Fruit fly (Drosophila melanogaster) whole organism, embryonic: ENCODE results near the gene Gr32a.

Experiments used
- Atf6 ChIP-seq: fragments of 200-800 bp; sonication (Bioruptor generic); IDR thresholded peaks from 2 replicates; pipeline ENCODE4 v1.3.6; 2022; ENCODE audit warnings: missing biosample characterization, missing genetic modification characterization
- B-H2 ChIP-seq: fragments of 200-800 bp; sonication (Bioruptor generic); optimal IDR thresholded peaks from 2 replicates; lab custom pipeline; 2018; ENCODE audit warnings: missing biosample characterization, mild to moderate bottlenecking, missing genetic modification characterization
- BtbVII ChIP-seq: fragments of 200-800 bp; sonication (Bioruptor generic); optimal IDR thresholded peaks from 3 replicates; lab custom pipeline; 2017; ENCODE audit warnings: missing biosample characterization, mild to moderate bottlenecking, missing genetic modification characterization
- CG10959 ChIP-seq: fragments of 200-800 bp; sonication (Bioruptor generic); IDR thresholded peaks from 2 replicates; pipeline ENCODE4 v1.3.6; 2022; ENCODE audit warnings: missing biosample characterization, missing genetic modification characterization
- CG10979 ChIP-seq: fragments of 200-800 bp; sonication (Bioruptor generic); optimal IDR thresholded peaks from 2 replicates; lab custom pipeline; 2018; ENCODE audit warnings: missing biosample characterization, mild to moderate bottlenecking, missing genetic modification characterization, moderate library complexity
- CG12219 ChIP-seq: fragments of 200-800 bp; sonication (Bioruptor generic); optimal IDR thresholded peaks from 3 replicates; lab custom pipeline; 2018; ENCODE audit warnings: missing biosample characterization, mild to moderate bottlenecking, missing genetic modification characterization
- CG12391 ChIP-seq: fragments of 200-800 bp; sonication (Bioruptor generic); optimal IDR thresholded peaks from 3 replicates; lab custom pipeline; 2018; ENCODE audit warnings: missing biosample characterization, mild to moderate bottlenecking, missing genetic modification characterization, moderate library complexity
- CG12769 ChIP-seq: fragments of 200-800 bp; sonication (Bioruptor generic); optimal IDR thresholded peaks from 2 replicates; lab custom pipeline; 2019; ENCODE audit warnings: missing biosample characterization, mild to moderate bottlenecking, missing genetic modification characterization, moderate library complexity
- CG14441 ChIP-seq: fragments of 200-800 bp; sonication (Bioruptor generic); IDR thresholded peaks from 2 replicates; pipeline ENCODE4 v1.3.6; 2022; ENCODE audit warnings: missing biosample characterization, missing genetic modification characterization
- CG17912 ChIP-seq: fragments of 200-800 bp; sonication (Bioruptor generic); optimal IDR thresholded peaks from 2 replicates; lab custom pipeline; 2018; ENCODE audit warnings: missing biosample characterization, mild to moderate bottlenecking, missing genetic modification characterization
- CG2120 ChIP-seq: fragments of 200-800 bp; sonication (Bioruptor generic); optimal IDR thresholded peaks from 3 replicates; lab custom pipeline; 2016; ENCODE audit warnings: missing biosample characterization, missing genetic modification characterization
- CG2129 ChIP-seq: fragments of 200-800 bp; sonication (Bioruptor generic); IDR thresholded peaks from 2 replicates; pipeline ENCODE4 v1.3.6; 2022; ENCODE audit warnings: missing biosample characterization, missing genetic modification characterization; ENCODE audit not compliant: partially characterized antibody
- CG4707 ChIP-seq: fragments of 200-800 bp; sonication (Bioruptor generic); optimal IDR thresholded peaks from 2 replicates; lab custom pipeline; 2018; ENCODE audit warnings: missing biosample characterization, mild to moderate bottlenecking, missing genetic modification characterization, moderate library complexity
- CG6689 ChIP-seq: fragments of 200-800 bp; sonication (Bioruptor generic); IDR thresholded peaks from 2 replicates; pipeline ENCODE4 v1.3.6; 2022; ENCODE audit warnings: missing biosample characterization, missing genetic modification characterization
- CG6813 ChIP-seq: fragments of 200-800 bp; sonication (Bioruptor generic); optimal IDR thresholded peaks from 2 replicates; lab custom pipeline; 2017; ENCODE audit warnings: missing biosample characterization, missing genetic modification characterization, mild to moderate bottlenecking, moderate library complexity, missing genetic modification reagents
- CG8388 ChIP-seq: fragments of 200-800 bp; sonication (Bioruptor generic); optimal IDR thresholded peaks from 2 replicates; lab custom pipeline; 2019; ENCODE audit warnings: missing biosample characterization, mild to moderate bottlenecking, missing genetic modification characterization, moderate library complexity
- Chrac-16 ChIP-seq: fragments of 200-800 bp; sonication (Bioruptor generic); optimal IDR thresholded peaks from 3 replicates; lab custom pipeline; 2016; ENCODE audit warnings: missing biosample characterization, missing genetic modification characterization
- Doc3 ChIP-seq: fragments of 200-800 bp; sonication (Bioruptor generic); IDR thresholded peaks from 3 replicates; pipeline ENCODE4 v1.3.6; 2022; ENCODE audit warnings: missing biosample characterization, missing genetic modification characterization; ENCODE audit not compliant: partially characterized antibody
- Dref ChIP-seq: fragments of 200-800 bp; sonication (Bioruptor generic); IDR thresholded peaks from 2 replicates; pipeline ENCODE4 v1.3.6; 2022; ENCODE audit warnings: missing biosample characterization, missing genetic modification characterization
- Elba2 ChIP-seq: fragments of 200-800 bp; sonication (Bioruptor generic); optimal IDR thresholded peaks from 3 replicates; lab custom pipeline; 2016; ENCODE audit warnings: missing biosample characterization, missing genetic modification characterization
- Hey ChIP-seq: fragments of 200-800 bp; sonication (Bioruptor generic); optimal IDR thresholded peaks from 3 replicates; lab custom pipeline; 2018; ENCODE audit warnings: missing biosample characterization, mild to moderate bottlenecking, missing genetic modification characterization
- Hmx ChIP-seq: fragments of 200-800 bp; sonication (Bioruptor generic); optimal IDR thresholded peaks from 2 replicates; lab custom pipeline; 2016; ENCODE audit warnings: missing biosample characterization, missing genetic modification characterization
- Hr39 ChIP-seq: fragments of >200 bp; optimal IDR thresholded peaks from 2 replicates; lab custom pipeline; 2017
- Lhr ChIP-seq: fragments of 200-800 bp; sonication (Bioruptor generic); optimal IDR thresholded peaks from 3 replicates; lab custom pipeline; 2017; ENCODE audit warnings: mild to moderate bottlenecking, missing biosample characterization, missing genetic modification reagents, missing genetic modification characterization
- Meics ChIP-seq: fragments of 200-800 bp; sonication (Bioruptor generic); optimal IDR thresholded peaks from 2 replicates; lab custom pipeline; 2017; ENCODE audit warnings: missing biosample characterization, mild to moderate bottlenecking, missing genetic modification characterization
- Mrtf ChIP-seq: fragments of 200-800 bp; sonication (Bioruptor generic); IDR thresholded peaks from 3 replicates; pipeline ENCODE4 v1.3.6; 2022; ENCODE audit warnings: missing biosample characterization, missing genetic modification characterization
- Oli ChIP-seq: fragments of 200-800 bp; sonication (Bioruptor generic); optimal IDR thresholded peaks from 2 replicates; lab custom pipeline; 2018; ENCODE audit warnings: missing biosample characterization, mild to moderate bottlenecking, missing genetic modification characterization, moderate library complexity
- Opbp ChIP-seq: fragments of 200-800 bp; sonication (Bioruptor generic); IDR thresholded peaks from 3 replicates; pipeline ENCODE4 v1.3.6; 2022; ENCODE audit warnings: missing biosample characterization, missing genetic modification characterization; ENCODE audit not compliant: partially characterized antibody
- Ptx1 ChIP-seq: fragments of 200-800 bp; sonication (Bioruptor generic); IDR thresholded peaks from 2 replicates; pipeline ENCODE4 v1.3.6; 2022; ENCODE audit warnings: missing biosample characterization, missing genetic modification characterization
- Sin3A ChIP-seq: fragments of >200 bp; optimal IDR thresholded peaks from 2 replicates; lab custom pipeline; 2018
- TFAM ChIP-seq: fragments of 200-800 bp; sonication (Bioruptor generic); optimal IDR thresholded peaks from 2 replicates; lab custom pipeline; 2017; ENCODE audit warnings: missing biosample characterization, missing genetic modification characterization, inconsistent platforms
- Usf ChIP-seq: fragments of 200-800 bp; sonication (Bioruptor generic); optimal IDR thresholded peaks from 2 replicates; lab custom pipeline; 2017; ENCODE audit warnings: missing genotype, missing biosample characterization, missing genetic modification characterization
- YL-1 ChIP-seq: fragments of 200-800 bp; sonication (Bioruptor generic); optimal IDR thresholded peaks from 3 replicates; lab custom pipeline; 2017; ENCODE audit warnings: missing biosample characterization, mild to moderate bottlenecking, missing genetic modification characterization
- crp ChIP-seq, 2 experiments: fragments of 200-800 bp; sonication (Bioruptor generic); optimal IDR thresholded peaks; 2 replicates in 1 of 2; 3 replicates in 1 of 2; lab custom pipeline; 2017; ENCODE audit warnings: missing biosample characterization in 2 of 2, missing genetic modification characterization in 2 of 2, mild to moderate bottlenecking in 1 of 2, moderate library complexity in 1 of 2
- da ChIP-seq: fragments of 200-800 bp; sonication (Bioruptor generic); optimal IDR thresholded peaks from 2 replicates; lab custom pipeline; 2016; ENCODE audit warnings: missing biosample characterization, missing genetic modification characterization
- eve ChIP-seq, 2 experiments: fragments of >200 bp; optimal IDR thresholded peaks; 2 replicates each; lab custom pipeline; 2017; ENCODE audit warnings: missing biosample characterization in 2 of 2, missing genetic modification characterization in 2 of 2
- hb ChIP-seq: fragments of 200-800 bp; sonication (Bioruptor generic); IDR thresholded peaks from 3 replicates; pipeline ENCODE4 v1.3.6; 2022; ENCODE audit warnings: missing biosample characterization, missing genetic modification characterization; ENCODE audit not compliant: partially characterized antibody
- ind ChIP-seq: fragments of 200-800 bp; sonication (Bioruptor generic); optimal IDR thresholded peaks from 3 replicates; lab custom pipeline; 2016; ENCODE audit warnings: missing biosample characterization, missing genetic modification characterization
- lab ChIP-seq: fragments of 200-800 bp; sonication (Bioruptor generic); optimal IDR thresholded peaks from 3 replicates; lab custom pipeline; 2017; ENCODE audit warnings: missing biosample characterization, missing genetic modification characterization, mild to moderate bottlenecking, moderate library complexity, missing genetic modification reagents
- lbe ChIP-seq: fragments of 200-800 bp; sonication (Bioruptor generic); optimal IDR thresholded peaks from 2 replicates; lab custom pipeline; 2016; ENCODE audit warnings: missing biosample characterization, mild to moderate bottlenecking, missing genetic modification characterization
- mam ChIP-seq: fragments of 200-800 bp; sonication (Bioruptor generic); optimal IDR thresholded peaks from 3 replicates; lab custom pipeline; 2016; ENCODE audit warnings: missing biosample characterization, missing genetic modification characterization
- pb ChIP-seq: fragments of 200-800 bp; sonication (Bioruptor generic); optimal IDR thresholded peaks from 3 replicates; lab custom pipeline; 2016; ENCODE audit warnings: missing biosample characterization, missing genetic modification characterization
- pros ChIP-seq: fragments of 200-800 bp; sonication (Bioruptor generic); optimal IDR thresholded peaks from 3 replicates; lab custom pipeline; 2019; ENCODE audit warnings: missing biosample characterization, mild to moderate bottlenecking, missing genetic modification characterization, moderate library complexity
- ranshi ChIP-seq: fragments of 200-800 bp; sonication (Bioruptor generic); IDR thresholded peaks from 2 replicates; pipeline ENCODE4 v1.3.6; 2022; ENCODE audit warnings: missing biosample characterization, missing genetic modification characterization
- sc ChIP-seq, 3 experiments: fragments of >200 bp in 2 of 3; fragments of 200-800 bp in 1 of 3; sonication (Bioruptor generic) in 1 of 3; optimal IDR thresholded peaks; 2 replicates in 2 of 3; 3 replicates in 1 of 3; lab custom pipeline; 2017; ENCODE audit warnings: mild to moderate bottlenecking in 1 of 3, missing biosample characterization in 1 of 3, missing genetic modification characterization in 1 of 3, missing genetic modification reagents in 1 of 3
- so ChIP-seq: fragments of 200-800 bp; sonication (Bioruptor generic); IDR thresholded peaks from 3 replicates; pipeline ENCODE4 v1.3.6; 2022; ENCODE audit warnings: missing biosample characterization, missing genetic modification characterization
- stc ChIP-seq: fragments of 200-800 bp; sonication (Bioruptor generic); IDR thresholded peaks from 2 replicates; pipeline ENCODE4 v1.3.6; 2022; ENCODE audit warnings: missing biosample characterization, missing genetic modification characterization
- tll ChIP-seq, 2 experiments: fragments of 200-800 bp in 1 of 2; fragments of >200 bp in 1 of 2; sonication (Bioruptor generic) in 1 of 2; optimal IDR thresholded peaks; 2 replicates each; lab custom pipeline; 2017 to 2019; ENCODE audit warnings: missing biosample characterization in 2 of 2, missing genetic modification characterization in 2 of 2, mild to moderate bottlenecking in 1 of 2, moderate library complexity in 1 of 2
- usp ChIP-seq: fragments of >200 bp; optimal IDR thresholded peaks from 2 replicates; lab custom pipeline; 2017; ENCODE audit warnings: missing biosample characterization, missing genetic modification characterization

The Gr32a gene

DNA sequence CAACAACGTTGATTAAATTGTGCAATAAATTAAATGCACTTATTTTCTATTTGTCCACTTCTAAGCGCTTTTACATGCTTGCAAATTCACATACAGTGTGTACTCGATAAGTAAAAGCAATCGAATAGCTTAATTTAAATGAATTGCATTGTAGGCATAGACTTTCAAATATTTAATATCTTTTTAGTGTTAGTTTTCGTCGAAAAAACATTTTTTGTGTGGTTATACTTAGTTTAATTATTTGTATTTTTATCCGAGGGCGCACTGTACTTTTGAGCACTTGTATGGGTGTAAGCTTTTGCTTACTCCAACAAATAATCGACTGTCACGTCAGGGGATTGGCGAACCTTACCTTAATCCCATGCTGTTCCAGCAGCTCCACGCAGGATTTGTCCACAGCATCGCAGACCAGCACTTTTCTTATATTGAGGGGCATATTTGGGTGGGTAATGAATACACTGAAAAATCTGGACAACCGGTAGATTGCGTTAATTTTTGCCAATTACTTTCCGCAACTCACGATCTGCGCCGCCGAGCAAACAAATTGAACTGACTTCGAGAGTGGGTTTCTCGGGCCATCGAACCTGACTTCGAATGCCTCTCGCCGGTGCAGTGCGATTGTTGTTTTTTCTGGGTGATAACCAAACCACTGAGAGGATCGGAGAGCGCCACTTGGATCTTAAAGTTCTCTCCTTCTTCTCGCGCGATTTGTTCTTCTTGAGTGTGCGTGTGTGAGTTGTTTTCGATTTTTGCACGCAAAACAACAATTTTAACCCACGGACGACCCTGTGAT lies 41.5 kb downstream of the Gr32a start, which contains the start of gene CG6287:
CG6287 (minus strand) TSS at position 556 of the 793 bp plus-strand sequence.
- TF ChIP-seq Opbp (GFP tag; lab: Robert Waterston, UW) (no peak), CG6689 (0 out of 2 replicates have a peak, but pooled peaks have one; percentile 7), Oli (tag; lab: Kevin White, UChicago) (no peak), pros (GFP tag; lab: Kevin White, UChicago) (no peak), da (no peak), so (GFP tag; lab: Robert Waterston, UW) (no peak), crp (GFP tag; optimal IDR thresholded peaks at IDR 0.05; lab: Kevin White, UChicago) (no peak), B-H2 (GFP tag; lab: Kevin White, UChicago) (no peak), sc (optimal IDR thresholded peaks at IDR 0.05; lab: Kevin White, UChicago) (no peak), sc (GFP tag; optimal IDR thresholded peaks at IDR 0.05; lab: Kevin White, UChicago) (no peak), eve (GFP tag; optimal IDR thresholded peaks at IDR 0.05; lab: Kevin White, UChicago) (peak in 1 of 2 experiments; percentile 27), Mrtf (no peak), CG12769 (tag; lab: Kevin White, UChicago) (no peak), Lhr (GFP tag; lab: Kevin White, UChicago) (no peak), Chrac-16 (peak; percentile 18), CG4707 (GFP tag; lab: Kevin White, UChicago) (no peak), pb (GFP tag; lab: Kevin White, UChicago) (no peak), Meics (peak; percentile 34), mam (GFP tag; lab: Kevin White, UChicago) (peak; percentile 37), CG2129 (no peak), CG10959 (no peak), TFAM (GFP tag; lab: Kevin White, UChicago) (no peak), CG2120 (GFP tag; lab: Kevin White, UChicago) (peak; percentile 59), lab (GFP tag; lab: Kevin White, UChicago) (peak; percentile 32), ranshi (GFP tag; lab: Robert Waterston, UW) (peak; percentile 30; the same call in 1 of the 2 replicates), CG12219 (no peak), CG17912 (GFP tag; lab: Kevin White, UChicago) (no peak), CG8388 (no peak), Atf6 (no peak), Doc3 (GFP tag; lab: Robert Waterston, UW) (no peak), BtbVII (no peak), CG12391 (tag; lab: Kevin White, UChicago) (no peak), lbe (GFP tag; lab: Kevin White, UChicago) (peak; percentile 72), YL-1 (GFP tag; lab: Kevin White, UChicago) (no peak), Hr39 (lab: Kevin White, UChicago) (no peak), tll (GFP tag; optimal IDR thresholded peaks at IDR 0.05; lab: Kevin White, UChicago) (no peak), Hey (tag; lab: Kevin White, UChicago) (no peak), Hmx (no peak), hb (GFP tag; lab: Robert Waterston, UW) (no peak), CG6813 (GFP tag; lab: Kevin White, UChicago) (no peak), stc (GFP tag; lab: Robert Waterston, UW) (no peak), Sin3A (lab: Kevin White, UChicago) (no peak), CG10979 (tag; lab: Kevin White, UChicago) (no peak), Dref (GFP tag; lab: Robert Waterston, UW) (no peak), Elba2 (GFP tag; lab: Kevin White, UChicago) (no peak), CG14441 (GFP tag; lab: Robert Waterston, UW) (peak; percentile 68), Ptx1 (GFP tag; lab: Robert Waterston, UW) (no peak), usp (GFP tag; lab: Kevin White, UChicago) (no peak), ind (GFP tag; lab: Kevin White, UChicago) (peak; percentile 29), Usf (peak; percentile 12)
